Fruit fly (Drosophila melanogaster) whole organism, wandering third instar larva: ENCODE measurements around the gene CG14564.

ENCODE experiments used
- Myc ChIP-seq: fragments of >200 bp; optimal IDR thresholded peaks from 2 replicates; lab custom pipeline; 2017
- Rel ChIP-seq, 2 experiments: fragments of 200-800 bp; sonication (Bioruptor generic) in 1 of 2; optimal IDR thresholded peaks; 2 replicates in 1 of 2; 3 replicates in 1 of 2; lab custom pipeline; 2016 to 2019; ENCODE audit warnings: mild to moderate bottlenecking in 2 of 2, missing biosample characterization in 2 of 2, missing genetic modification characterization in 2 of 2, moderate library complexity in 1 of 2
- dmrt93B ChIP-seq: fragments of 200-800 bp; sonication (Bioruptor generic); optimal IDR thresholded peaks from 2 replicates; lab custom pipeline; 2018; ENCODE audit warnings: missing biosample characterization, mild to moderate bottlenecking, missing genetic modification characterization

dm6 chr3L:21769515-21769914 lies 12.6 kb downstream of the CG14564 start, which contains the start of gene CG7370:
- no peak for TF ChIP-seq Myc
- no peak for TF ChIP-seq dmrt93B
- no peak for TF ChIP-seq Rel (GFP tag; optimal IDR thresholded peaks at IDR 0.05; lab: Kevin White, UChicago)
- TF ChIP-seq Rel (tag; optimal IDR thresholded peaks at IDR 0.05; lab: Kevin White, UChicago), result no peak
